Worm (Caenorhabditis elegans) whole organism, L4 larva: Measurements from ENCODE around the gene Y71H2AM.25.

Experiments used
- D1046.2 ChIP-seq: fragments of 200-800 bp; sonication (Bioruptor generic); IDR thresholded peaks from 2 replicates; pipeline ENCODE4 v1.3.6; 2022; ENCODE audit warnings: missing genetic modification characterization, missing compliant biosample characterization
- F26F4.8 ChIP-seq: fragments of 200-800 bp; sonication (Bioruptor generic); conservative IDR thresholded peaks from 2 replicates; pipeline ENCODE4 v1.3.6; 2022; ENCODE audit warnings: missing genetic modification characterization, missing compliant biosample characterization
- F44E2.7 ChIP-seq: fragments of 200-800 bp; sonication (Bioruptor generic); IDR thresholded peaks from 2 replicates; pipeline ENCODE4 v2.1.2; 2022; ENCODE audit warnings: missing genetic modification characterization, missing compliant biosample characterization
- F49E8.2 ChIP-seq: sonication (generic microtip); optimal IDR thresholded peaks from 2 replicates; lab custom pipeline; 2016; ENCODE audit warnings: missing compliant biosample characterization, mild to moderate bottlenecking, missing genetic modification characterization, borderline replicate concordance
- R02D3.7 ChIP-seq: fragments of 150-350 bp; sonication (generic microtip); optimal IDR thresholded peaks from 3 replicates; lab custom pipeline; 2014; ENCODE audit warnings: missing biosample characterization, missing genetic modification characterization
- T20F7.1 ChIP-seq: fragments of 200-800 bp; sonication (Bioruptor generic); optimal IDR thresholded peaks from 2 replicates; lab custom pipeline; 2018; ENCODE audit warnings: mild to moderate bottlenecking, missing genetic modification characterization, missing compliant biosample characterization
- T26A8.4 ChIP-seq: fragments of 200-800 bp; sonication (Bioruptor generic); IDR thresholded peaks from 2 replicates; pipeline ENCODE4 v1.3.6; 2022; ENCODE audit warnings: missing genetic modification characterization, missing compliant biosample characterization
- Y48G9A.11 ChIP-seq: fragments of 200-800 bp; sonication (Bioruptor generic); IDR thresholded peaks from 2 replicates; pipeline ENCODE4 v1.3.6; 2022; ENCODE audit warnings: missing genetic modification reagents, missing genetic modification characterization, missing compliant biosample characterization
- Y75B8A.6 ChIP-seq: fragments of 200-800 bp; sonication (Bioruptor generic); IDR thresholded peaks from 2 replicates; pipeline ENCODE4 v1.3.6; 2022; ENCODE audit warnings: missing genetic modification reagents, missing genetic modification characterization, missing compliant biosample characterization
- ZK337.2 ChIP-seq: fragments of 200-800 bp; sonication (Bioruptor generic); IDR thresholded peaks from 2 replicates; pipeline ENCODE4 v1.3.6; 2022; ENCODE audit warnings: missing genetic modification reagents, missing genetic modification characterization, missing compliant biosample characterization
- aly-2 ChIP-seq: sonication (generic microtip); optimal IDR thresholded peaks from 2 replicates; lab custom pipeline; 2018; ENCODE audit warnings: missing biosample characterization, missing genetic modification characterization
- ama-1 ChIP-seq: fragments of 150-350 bp; optimal IDR thresholded peaks from 2 replicates; lab custom pipeline; 2014; ENCODE audit warnings: inconsistent platforms, mixed read lengths
- attf-4 ChIP-seq: sonication (generic microtip); optimal IDR thresholded peaks from 3 replicates; lab custom pipeline; 2017; ENCODE audit warnings: missing biosample characterization, missing genetic modification characterization
- ceh-20 ChIP-seq: fragments of 200-800 bp; sonication (Bioruptor generic); IDR thresholded peaks from 2 replicates; pipeline ENCODE4 v1.3.6; 2022; ENCODE audit warnings: missing genetic modification reagents, missing genetic modification characterization, missing compliant biosample characterization
- ceh-62 ChIP-seq: sonication (generic microtip); optimal IDR thresholded peaks from 2 replicates; lab custom pipeline; 2017; ENCODE audit warnings: missing biosample characterization, missing genetic modification characterization
- daf-12 ChIP-seq: fragments of 150-350 bp; optimal IDR thresholded peaks from 2 replicates; lab custom pipeline; 2014; ENCODE audit warnings: missing biosample characterization, missing genetic modification reagents, missing genetic modification characterization
- daf-16 ChIP-seq, 3 experiments: sonication (generic microtip); optimal IDR thresholded peaks; 2 replicates each; lab custom pipeline; 2016 to 2017; ENCODE audit warnings: missing genetic modification characterization in 3 of 3, missing genetic modification reagents in 3 of 3, mild to moderate bottlenecking in 2 of 3, missing compliant biosample characterization in 2 of 3, missing biosample characterization in 1 of 3, moderate library complexity in 1 of 3
- daf-19 ChIP-seq: fragments of 200-800 bp; sonication (Bioruptor generic); conservative IDR thresholded peaks from 2 replicates; pipeline ENCODE4 v1.3.6; 2022; ENCODE audit warnings: missing genetic modification characterization, missing compliant biosample characterization
- daf-8 ChIP-seq: fragments of 200-800 bp; sonication (Bioruptor generic); IDR thresholded peaks from 2 replicates; pipeline ENCODE4 v1.3.6; 2022; ENCODE audit warnings: missing genetic modification characterization, missing compliant biosample characterization
- dmd-6 ChIP-seq: fragments of 200-800 bp; sonication (Bioruptor generic); IDR thresholded peaks from 2 replicates; pipeline ENCODE4 v1.3.6; 2022; ENCODE audit warnings: missing genetic modification reagents, missing genetic modification characterization, missing compliant biosample characterization
- dpl-1 ChIP-seq: fragments of 150-350 bp; optimal IDR thresholded peaks from 2 replicates; lab custom pipeline; 2014; ENCODE audit warnings: missing biosample characterization, missing genetic modification reagents, missing genetic modification characterization
- dve-1 ChIP-seq: sonication (generic microtip); optimal IDR thresholded peaks from 2 replicates; lab custom pipeline; 2017; ENCODE audit warnings: antibody characterized with exemption, mild to moderate bottlenecking, missing genetic modification characterization, missing compliant biosample characterization; ENCODE audit not compliant: insufficient read depth
- fkh-10 ChIP-seq: fragments of 150-350 bp; optimal IDR thresholded peaks from 2 replicates; lab custom pipeline; 2014; ENCODE audit warnings: missing biosample characterization, missing genetic modification reagents, missing genetic modification characterization
- hif-1 ChIP-seq, 2 experiments: sonication (generic microtip); optimal IDR thresholded peaks; 2 replicates each; lab custom pipeline; 2016 to 2017; ENCODE audit warnings: missing compliant biosample characterization in 2 of 2, missing genetic modification characterization in 2 of 2, missing genetic modification reagents in 2 of 2, missing genotype in 2 of 2, mild to moderate bottlenecking in 1 of 2
- hlh-11 ChIP-seq: fragments of 200-800 bp; sonication (Bioruptor generic); optimal IDR thresholded peaks from 2 replicates; lab custom pipeline; 2018; ENCODE audit warnings: mild to moderate bottlenecking, missing genetic modification characterization, missing compliant biosample characterization
- hlh-30 ChIP-seq: sonication (generic microtip); optimal IDR thresholded peaks from 2 replicates; lab custom pipeline; 2017; ENCODE audit warnings: antibody characterized with exemption, mild to moderate bottlenecking, missing genetic modification characterization, missing compliant biosample characterization; ENCODE audit not compliant: insufficient read depth
- hmg-1.1 ChIP-seq: fragments of 200-800 bp; sonication (Bioruptor generic); IDR thresholded peaks from 2 replicates; pipeline ENCODE4 v1.3.6; 2022; ENCODE audit warnings: missing genetic modification reagents, missing genetic modification characterization, missing compliant biosample characterization
- jun-1 ChIP-seq: fragments of 150-350 bp; optimal IDR thresholded peaks from 2 replicates; lab custom pipeline; 2014; ENCODE audit warnings: missing biosample characterization, missing genetic modification reagents, missing genetic modification characterization
- lin-1 ChIP-seq: fragments of 200-800 bp; sonication (Bioruptor generic); IDR thresholded peaks from 2 replicates; pipeline ENCODE4 v1.3.6; 2022; ENCODE audit warnings: missing genetic modification reagents, missing genetic modification characterization, missing compliant biosample characterization
- lin-13 ChIP-seq: fragments of 150-350 bp; optimal IDR thresholded peaks from 2 replicates; lab custom pipeline; 2014; ENCODE audit warnings: missing biosample characterization, missing genetic modification reagents, missing genetic modification characterization
- lin-29 ChIP-seq: fragments of 200-800 bp; sonication (Bioruptor generic); IDR thresholded peaks from 2 replicates; pipeline ENCODE4 v1.3.6; 2022; ENCODE audit warnings: missing genetic modification reagents, missing genetic modification characterization, missing compliant biosample characterization
- lin-39 ChIP-seq: fragments of 150-350 bp; optimal IDR thresholded peaks from 2 replicates; lab custom pipeline; 2014; ENCODE audit warnings: missing biosample characterization, missing genetic modification reagents, missing genetic modification characterization
- lsy-2 ChIP-seq, 2 experiments: fragments of 150-350 bp in 1 of 2; sonication (generic microtip) in 1 of 2; optimal IDR thresholded peaks; 2 replicates each; lab custom pipeline; 2014 to 2017; ENCODE audit warnings: missing biosample characterization in 2 of 2, missing genetic modification characterization in 2 of 2
- mep-1 ChIP-seq: fragments of 150-350 bp; sonication (generic microtip); optimal IDR thresholded peaks from 3 replicates; lab custom pipeline; 2014; ENCODE audit warnings: missing biosample characterization, missing genetic modification characterization
- mxl-2 ChIP-seq: fragments of 200-800 bp; sonication (Bioruptor generic); conservative IDR thresholded peaks from 2 replicates; pipeline ENCODE4 v1.3.6; 2022; ENCODE audit warnings: missing genetic modification reagents, missing genetic modification characterization, missing compliant biosample characterization
- mxl-3 ChIP-seq: fragments of 200-800 bp; sonication (Bioruptor generic); optimal IDR thresholded peaks from 2 replicates; lab custom pipeline; 2018; ENCODE audit warnings: mild to moderate bottlenecking, missing genetic modification characterization, missing compliant biosample characterization
- nhr-10 ChIP-seq: fragments of 150-350 bp; optimal IDR thresholded peaks from 2 replicates; lab custom pipeline; 2014; ENCODE audit warnings: missing biosample characterization, missing genetic modification characterization
- nhr-28 ChIP-seq: fragments of 150-350 bp; optimal IDR thresholded peaks from 2 replicates; lab custom pipeline; 2014; ENCODE audit warnings: missing biosample characterization, missing genetic modification characterization
- nhr-76 ChIP-seq: fragments of 150-350 bp; optimal IDR thresholded peaks from 2 replicates; lab custom pipeline; 2014; ENCODE audit warnings: missing biosample characterization, missing genetic modification characterization
- php-3 ChIP-seq: fragments of 200-800 bp; sonication (Bioruptor generic); IDR thresholded peaks from 2 replicates; pipeline ENCODE4 v1.3.6; 2022; ENCODE audit warnings: missing genetic modification reagents, missing genetic modification characterization, missing compliant biosample characterization
- set-16 ChIP-seq: fragments of 200-800 bp; sonication (Bioruptor generic); IDR thresholded peaks from 2 replicates; pipeline ENCODE4 v1.3.6; 2022; ENCODE audit warnings: missing genetic modification reagents, missing genetic modification characterization, missing compliant biosample characterization
- skn-1 ChIP-seq: fragments of 150-350 bp; optimal IDR thresholded peaks from 2 replicates; lab custom pipeline; 2014; ENCODE audit warnings: missing biosample characterization, missing genetic modification characterization
- tra-1 ChIP-seq: fragments of 200-800 bp; sonication (Bioruptor generic); IDR thresholded peaks from 2 replicates; pipeline ENCODE4 v1.3.6; 2022; ENCODE audit warnings: missing genetic modification reagents, missing genetic modification characterization, missing compliant biosample characterization
- unc-39 ChIP-seq: sonication (generic microtip); optimal IDR thresholded peaks from 2 replicates; lab custom pipeline; 2017; ENCODE audit warnings: missing biosample characterization, missing genetic modification characterization
- unc-62 ChIP-seq, 3 experiments: fragments of 150-350 bp in 1 of 3; sonication (generic microtip); optimal IDR thresholded peaks in 2 of 3; peaks in 1 of 3; 1 replicate in 1 of 3; 2 replicates in 2 of 3; lab custom pipeline; 2014 to 2017; ENCODE audit warnings: missing biosample characterization in 3 of 3, missing genetic modification characterization in 3 of 3, missing genetic modification reagents in 3 of 3, missing genotype in 1 of 3
- vab-7 ChIP-seq: fragments of 200-800 bp; sonication (Bioruptor generic); IDR thresholded peaks from 2 replicates; pipeline ENCODE4 v1.3.6; 2022; ENCODE audit warnings: missing genetic modification reagents, missing genetic modification characterization, missing compliant biosample characterization
- zag-1 ChIP-seq: fragments of 150-350 bp; optimal IDR thresholded peaks from 2 replicates; lab custom pipeline; 2014; ENCODE audit warnings: missing biosample characterization, missing genetic modification characterization
- zip-11 ChIP-seq: fragments of 200-800 bp; sonication (Bioruptor generic); IDR thresholded peaks from 2 replicates; pipeline ENCODE4 v1.3.6; 2022; ENCODE audit warnings: missing genetic modification characterization, missing compliant biosample characterization
- zip-2 ChIP-seq: fragments of 150-350 bp; optimal IDR thresholded peaks from 2 replicates; lab custom pipeline; 2014; ENCODE audit warnings: missing biosample characterization, missing genetic modification characterization
- ztf-7 ChIP-seq: fragments of 150-350 bp; optimal IDR thresholded peaks from 2 replicates; lab custom pipeline; 2014; ENCODE audit warnings: missing biosample characterization, missing genetic modification characterization

Gene Y71H2AM.25

ce11 chrIII:2785840-2786239 lies 16.4 kb upstream of the Y71H2AM.25 start, which contains the start of gene Y71H2AM.20 (continued):
- TF ChIP-seq daf-12 (tag; lab: Kevin White, UChicago) (no peak), daf-8 (GFP tag; lab: Robert Waterston, UW) (no peak), dmd-6 (GFP tag; lab: Robert Waterston, UW) (peak; percentile 91), T20F7.1 (GFP tag; lab: Kevin White, UChicago) (peak; percentile 91), ZK337.2 (GFP tag; lab: Robert Waterston, UW) (no peak), unc-62 (GFP tag; optimal IDR thresholded peaks at IDR 0.05 in 1 of 2; lab: Kevin White, UChicago) (peak in 1 of 2 experiments; percentile 97), unc-62 (tag; optimal IDR thresholded peaks at IDR 0.05; lab: Kevin White, UChicago) (no peak), tra-1 (peak; percentile 44; the same call in 1 of the 2 replicates), daf-19 (GFP tag; lab: Robert Waterston, UW) (no peak), set-16 (GFP tag; lab: Robert Waterston, UW) (no peak), zag-1 (no peak), php-3 (GFP tag; lab: Robert Waterston, UW) (peak; percentile 57), zip-11 (GFP tag; lab: Robert Waterston, UW) (no peak), unc-39 (tag; lab: Kevin White, UChicago) (no peak), daf-16 (GFP tag; optimal IDR thresholded peaks at IDR 0.05; lab: Kevin White, UChicago) (peak in 1 of 2 experiments; percentile 75), daf-16 (tag; optimal IDR thresholded peaks at IDR 0.05; lab: Kevin White, UChicago) (peak; percentile 76), F44E2.7 (GFP tag; lab: Robert Waterston, UW) (no peak), nhr-76 (tag; lab: Kevin White, UChicago) (peak; percentile 16), nhr-28 (peak; percentile 92), lsy-2 (tag; optimal IDR thresholded peaks at IDR 0.05; lab: Kevin White, UChicago) (peak; percentile 95 to 98), mxl-3 (GFP tag; lab: Kevin White, UChicago) (peak; percentile 69), lin-29 (GFP tag; lab: Robert Waterston, UW) (peak; percentile 57; the same call in 1 of the 2 replicates), hlh-11 (tag; lab: Kevin White, UChicago) (peak; percentile 91), ceh-62 (tag; lab: Kevin White, UChicago) (no peak), vab-7 (GFP tag; lab: Robert Waterston, UW) (peak; percentile 88), zip-2 (peak; percentile 73), ztf-7 (tag; lab: Kevin White, UChicago) (peak; percentile 86), jun-1 (peak; percentile 76), Y75B8A.6 (GFP tag; lab: Robert Waterston, UW) (peak; percentile 61; the same call in 1 of the 2 replicates), fkh-10 (GFP tag; lab: Kevin White, UChicago) (peak; percentile 97), R02D3.7 (peak; percentile 40), dve-1 (tag; lab: Kevin White, UChicago) (peak; percentile 99), hif-1 (tag; optimal IDR thresholded peaks at IDR 0.05; lab: Kevin White, UChicago) (peak; percentile 24 to 85), Y48G9A.11 (GFP tag; lab: Robert Waterston, UW) (peak; percentile 47; the same call in 1 of the 2 replicates), F49E8.2 (tag; lab: Kevin White, UChicago) (peak; percentile 76), T26A8.4 (peak; percentile 68), nhr-10 (tag; lab: Kevin White, UChicago) (peak; percentile 77), mep-1 (tag; lab: Kevin White, UChicago) (peak; percentile 99), F26F4.8 (GFP tag; lab: Robert Waterston, UW) (no peak), ama-1 (lab: Kevin White, UChicago) (peak; percentile 81), attf-4 (tag; lab: Kevin White, UChicago) (no peak), lin-39 (tag; lab: Kevin White, UChicago) (no peak), hmg-1.1 (GFP tag; lab: Robert Waterston, UW) (peak; percentile 94), ceh-20 (GFP tag; lab: Robert Waterston, UW) (peak; percentile 80), mxl-2 (no peak), hlh-30 (tag; lab: Kevin White, UChicago) (peak; percentile 93), dpl-1 (GFP tag; lab: Kevin White, UChicago) (peak; percentile 92), skn-1 (tag; lab: Kevin White, UChicago) (no peak), lin-1 (peak; percentile 29; the same call in 1 of the 2 replicates), lin-13 (peak; percentile 98), D1046.2 (GFP tag; lab: Robert Waterston, UW) (peak; percentile 69; the same call in 1 of the 2 replicates), aly-2 (tag; lab: Kevin White, UChicago) (no peak)
